Worm (Caenorhabditis elegans): Measurements from ENCODE around the gene lpr-5.

ce11 chrX:11042777-11043176, 19.1 kb upstream of the lpr-5 start, which contains the start of gene C09F12.3:
- TF ChIP-seq sem-2 (GFP tag; optimal IDR thresholded peaks at IDR 0.05) (no peak), pha-4 (tag; optimal IDR thresholded peaks at IDR 0.05) (no peak), unc-39 (tag; optimal IDR thresholded peaks at IDR 0.05) (no peak), unc-120 (tag; optimal IDR thresholded peaks at IDR 0.05; ENCODE audit: poor library complexity, severe bottlenecking) (no peak), lin-32 (GFP tag; optimal IDR thresholded peaks at IDR 0.05) (no peak), nhr-28 (tag; optimal IDR thresholded peaks at IDR 0.05) (no peak), mls-2 (tag; optimal IDR thresholded peaks at IDR 0.05) (no peak)
